Worm (Caenorhabditis elegans) whole organism, L1 larva: ENCODE measurements around the gene sra-35.
A peak's percentile ranks its signal among the peaks of the same experiment; 100 is the strongest.

ENCODE experiments used
- Y116A8C.19 ChIP-seq: sonication (generic microtip); optimal IDR thresholded peaks from 2 replicates; lab custom pipeline; 2016; ENCODE audit warnings: missing compliant biosample characterization, missing genetic modification characterization, borderline replicate concordance
- aha-1 ChIP-seq: fragments of 150-350 bp; optimal IDR thresholded peaks from 2 replicates; lab custom pipeline; 2014; ENCODE audit warnings: missing biosample characterization, missing genetic modification characterization
- alr-1 ChIP-seq: fragments of 200-800 bp; sonication (Bioruptor generic); optimal IDR thresholded peaks from 2 replicates; lab custom pipeline; 2018; ENCODE audit warnings: borderline replicate concordance, mild to moderate bottlenecking, missing genetic modification characterization, missing compliant biosample characterization
- ama-1 ChIP-seq: fragments of 150-350 bp; optimal IDR thresholded peaks from 2 replicates; lab custom pipeline; 2014
- blmp-1 ChIP-seq: fragments of 150-350 bp; optimal IDR thresholded peaks from 2 replicates; lab custom pipeline; 2014; ENCODE audit warnings: missing biosample characterization, missing genetic modification characterization
- ceh-63 ChIP-seq: fragments of 200-800 bp; sonication (Bioruptor generic); optimal IDR thresholded peaks from 2 replicates; lab custom pipeline; 2018; ENCODE audit warnings: mild to moderate bottlenecking, missing genetic modification characterization, missing compliant biosample characterization
- ceh-8 ChIP-seq: fragments of 200-800 bp; sonication (Bioruptor generic); optimal IDR thresholded peaks from 2 replicates; lab custom pipeline; 2018; ENCODE audit warnings: mild to moderate bottlenecking, missing genetic modification characterization, moderate library complexity, missing compliant biosample characterization
- ceh-82 ChIP-seq, 3 experiments: fragments of 150-350 bp in 1 of 3; sonication (generic microtip) in 2 of 3; optimal IDR thresholded peaks; 2 replicates each; lab custom pipeline; 2014 to 2017; ENCODE audit warnings: missing biosample characterization in 3 of 3, missing genetic modification characterization in 3 of 3
- ceh-88 ChIP-seq: fragments of 200-800 bp; sonication (Bioruptor generic); IDR thresholded peaks from 2 replicates; pipeline ENCODE4 v1.3.6; 2022; ENCODE audit warnings: missing genetic modification characterization, missing compliant biosample characterization
- ceh-90 ChIP-seq: sonication (generic microtip); optimal IDR thresholded peaks from 2 replicates; lab custom pipeline; 2016; ENCODE audit warnings: missing genetic modification characterization, missing compliant biosample characterization
- efl-1 ChIP-seq, 4 experiments: fragments of 150-350 bp; optimal IDR thresholded peaks in 3 of 4; peaks in 1 of 4; 1 replicate in 1 of 4; 2 replicates in 3 of 4; lab custom pipeline; 2014; ENCODE audit warnings: missing biosample characterization in 2 of 4, missing genetic modification characterization in 2 of 4, missing genetic modification reagents in 2 of 4
- efl-3 ChIP-seq: fragments of 200-800 bp; sonication (Bioruptor generic); optimal IDR thresholded peaks from 2 replicates; lab custom pipeline; 2018; ENCODE audit warnings: mild to moderate bottlenecking, missing genetic modification characterization, missing compliant biosample characterization
- egl-13 ChIP-seq: sonication (generic microtip); optimal IDR thresholded peaks from 2 replicates; lab custom pipeline; 2016; ENCODE audit warnings: missing genotype, missing genetic modification reagents, missing genetic modification characterization, missing compliant biosample characterization
- fkh-10 ChIP-seq: sonication (generic microtip); optimal IDR thresholded peaks from 2 replicates; lab custom pipeline; 2017; ENCODE audit warnings: missing biosample characterization, missing genetic modification reagents, missing genetic modification characterization
- fkh-4 ChIP-seq: sonication (generic microtip); optimal IDR thresholded peaks from 2 replicates; lab custom pipeline; 2016; ENCODE audit warnings: missing compliant biosample characterization, missing genetic modification characterization, borderline replicate concordance
- fkh-8 ChIP-seq: sonication (generic microtip); optimal IDR thresholded peaks from 2 replicates; lab custom pipeline; 2016; ENCODE audit warnings: mild to moderate bottlenecking, missing genetic modification characterization, missing compliant biosample characterization
- fos-1 ChIP-seq: fragments of 150-350 bp; optimal IDR thresholded peaks from 2 replicates; lab custom pipeline; 2014; ENCODE audit warnings: missing biosample characterization, missing genetic modification characterization
- grh-1 ChIP-seq: fragments of 200-800 bp; sonication (Bioruptor generic); IDR thresholded peaks from 2 replicates; pipeline ENCODE4 v1.3.6; 2022; ENCODE audit warnings: missing genetic modification reagents, missing genetic modification characterization, missing compliant biosample characterization
- hlh-17 ChIP-seq: fragments of 200-800 bp; sonication (Bioruptor generic); optimal IDR thresholded peaks from 2 replicates; lab custom pipeline; 2018; ENCODE audit warnings: missing genetic modification characterization, mild to moderate bottlenecking, missing compliant biosample characterization, moderate library complexity, borderline replicate concordance
- hpl-2 ChIP-seq: fragments of 150-350 bp; optimal IDR thresholded peaks from 2 replicates; lab custom pipeline; 2014; ENCODE audit warnings: missing biosample characterization, missing genetic modification reagents, missing genetic modification characterization
- isw-1 ChIP-seq: fragments of 200-800 bp; sonication (Bioruptor generic); IDR thresholded peaks from 2 replicates; pipeline ENCODE4 v1.3.6; 2022; ENCODE audit warnings: missing genetic modification characterization, missing compliant biosample characterization
- jun-1 ChIP-seq: fragments of 150-350 bp; optimal IDR thresholded peaks from 2 replicates; lab custom pipeline; 2014; ENCODE audit warnings: missing biosample characterization, missing genetic modification reagents, missing genetic modification characterization
- lin-14 ChIP-seq: fragments of 200-800 bp; sonication (Bioruptor generic); optimal IDR thresholded peaks from 2 replicates; lab custom pipeline; 2018; ENCODE audit warnings: mild to moderate bottlenecking, missing genetic modification characterization, moderate library complexity, missing compliant biosample characterization
- lin-35 ChIP-seq, 2 experiments: fragments of 150-350 bp; optimal IDR thresholded peaks; 2 replicates each; lab custom pipeline; 2014; ENCODE audit warnings: missing biosample characterization in 2 of 2, missing genetic modification characterization in 2 of 2, missing genetic modification reagents in 2 of 2
- lin-39 ChIP-seq: fragments of 150-350 bp; optimal IDR thresholded peaks from 2 replicates; lab custom pipeline; 2014; ENCODE audit warnings: missing biosample characterization, missing genetic modification reagents, missing genetic modification characterization
- lir-3 ChIP-seq: sonication (generic microtip); optimal IDR thresholded peaks from 2 replicates; lab custom pipeline; 2016; ENCODE audit warnings: mild to moderate bottlenecking, missing genetic modification characterization, moderate library complexity, missing compliant biosample characterization; ENCODE audit not compliant: poor library complexity
- lsy-2 ChIP-seq, 2 experiments: fragments of 150-350 bp; optimal IDR thresholded peaks; 2 replicates each; lab custom pipeline; 2014; ENCODE audit warnings: missing biosample characterization in 2 of 2, missing genetic modification characterization in 2 of 2
- mef-2 ChIP-seq: fragments of 150-350 bp; optimal IDR thresholded peaks from 2 replicates; lab custom pipeline; 2014; ENCODE audit warnings: missing biosample characterization, missing genetic modification characterization
- mep-1 ChIP-seq: fragments of 150-350 bp; optimal IDR thresholded peaks from 2 replicates; lab custom pipeline; 2014; ENCODE audit warnings: missing biosample characterization, missing genetic modification characterization
- nhr-12 ChIP-seq: sonication (generic microtip); optimal IDR thresholded peaks from 2 replicates; lab custom pipeline; 2017; ENCODE audit warnings: missing biosample characterization, missing genetic modification characterization
- nhr-19 ChIP-seq: fragments of 200-800 bp; sonication (Bioruptor generic); conservative IDR thresholded peaks from 2 replicates; pipeline ENCODE4 v1.3.6; 2022; ENCODE audit warnings: missing genetic modification characterization, missing compliant biosample characterization
- nhr-20 ChIP-seq: sonication (generic microtip); optimal IDR thresholded peaks from 2 replicates; lab custom pipeline; 2016; ENCODE audit warnings: mild to moderate bottlenecking, missing genetic modification characterization, missing compliant biosample characterization
- nhr-237 ChIP-seq: fragments of 150-350 bp; optimal IDR thresholded peaks from 2 replicates; lab custom pipeline; 2014; ENCODE audit warnings: missing biosample characterization, missing genetic modification characterization
- nhr-28 ChIP-seq: fragments of 150-350 bp; optimal IDR thresholded peaks from 2 replicates; lab custom pipeline; 2014; ENCODE audit warnings: missing biosample characterization, missing genetic modification characterization
- nhr-71 ChIP-seq: sonication (generic microtip); optimal IDR thresholded peaks from 2 replicates; lab custom pipeline; 2016; ENCODE audit warnings: mild to moderate bottlenecking, missing genetic modification characterization, moderate library complexity, missing compliant biosample characterization
- nhr-77 ChIP-seq: fragments of 150-350 bp; optimal IDR thresholded peaks from 2 replicates; lab custom pipeline; 2014; ENCODE audit warnings: missing biosample characterization, missing genetic modification characterization
- nhr-85 ChIP-seq: sonication (generic microtip); peaks from one replicate; lab custom pipeline; 2016; ENCODE audit warnings: missing genetic modification characterization, inconsistent platforms, missing compliant biosample characterization
- rnt-1 ChIP-seq: sonication (generic microtip); optimal IDR thresholded peaks from 2 replicates; lab custom pipeline; 2016; ENCODE audit warnings: mild to moderate bottlenecking, missing genetic modification characterization, moderate library complexity, missing compliant biosample characterization
- skn-1 ChIP-seq: fragments of 150-350 bp; optimal IDR thresholded peaks from 2 replicates; lab custom pipeline; 2014; ENCODE audit warnings: missing biosample characterization, missing genetic modification characterization
- snpc-4 ChIP-seq: fragments of 150-350 bp; optimal IDR thresholded peaks from 2 replicates; lab custom pipeline; 2014; ENCODE audit warnings: missing biosample characterization, missing genetic modification characterization
- sox-4 ChIP-seq: sonication (generic microtip); optimal IDR thresholded peaks from 2 replicates; lab custom pipeline; 2016; ENCODE audit warnings: missing genetic modification characterization, missing compliant biosample characterization
- sup-37 ChIP-seq: fragments of 200-800 bp; sonication (Bioruptor generic); optimal IDR thresholded peaks from 2 replicates; lab custom pipeline; 2018; ENCODE audit warnings: mild to moderate bottlenecking, missing genetic modification characterization, missing compliant biosample characterization
- swsn-7 ChIP-seq: sonication (generic microtip); optimal IDR thresholded peaks from 2 replicates; lab custom pipeline; 2016; ENCODE audit warnings: missing genetic modification characterization, missing compliant biosample characterization
- tbx-2 ChIP-seq: sonication (generic microtip); optimal IDR thresholded peaks from 2 replicates; lab custom pipeline; 2016; ENCODE audit warnings: missing genetic modification characterization, missing compliant biosample characterization
- tlp-1 ChIP-seq: fragments of 150-350 bp; optimal IDR thresholded peaks from 2 replicates; lab custom pipeline; 2014; ENCODE audit warnings: missing biosample characterization, missing genetic modification characterization
- unc-130 ChIP-seq: fragments of 150-350 bp; optimal IDR thresholded peaks from 2 replicates; lab custom pipeline; 2017; ENCODE audit warnings: missing biosample characterization, missing genetic modification characterization, inconsistent platforms
- unc-62 ChIP-seq: fragments of 150-350 bp; optimal IDR thresholded peaks from 2 replicates; lab custom pipeline; 2014; ENCODE audit warnings: missing biosample characterization, missing genetic modification reagents, missing genetic modification characterization
- unc-86 ChIP-seq: sonication (generic microtip); optimal IDR thresholded peaks from 2 replicates; lab custom pipeline; 2016; ENCODE audit warnings: missing genetic modification characterization, missing compliant biosample characterization
- unc-98 ChIP-seq: fragments of 200-800 bp; sonication (Bioruptor generic); IDR thresholded peaks from 2 replicates; pipeline ENCODE4 v1.3.6; 2022; ENCODE audit warnings: missing genetic modification characterization, missing compliant biosample characterization
- vab-15 ChIP-seq: sonication (generic microtip); optimal IDR thresholded peaks from 2 replicates; lab custom pipeline; 2017; ENCODE audit warnings: missing genotype, mild to moderate bottlenecking, missing genetic modification characterization, missing compliant biosample characterization
- xbp-1 ChIP-seq: sonication (generic microtip); optimal IDR thresholded peaks from 2 replicates; lab custom pipeline; 2016; ENCODE audit warnings: missing genetic modification characterization, missing compliant biosample characterization
- zip-4 ChIP-seq: fragments of 200-800 bp; sonication (Bioruptor generic); optimal IDR thresholded peaks from 2 replicates; lab custom pipeline; 2018; ENCODE audit warnings: mild to moderate bottlenecking, missing genetic modification characterization, moderate library complexity, missing compliant biosample characterization
- ztf-4 ChIP-seq: fragments of 150-350 bp; optimal IDR thresholded peaks from 2 replicates; lab custom pipeline; 2014; ENCODE audit warnings: missing biosample characterization, missing genetic modification characterization

Gene sra-35

DNA sequence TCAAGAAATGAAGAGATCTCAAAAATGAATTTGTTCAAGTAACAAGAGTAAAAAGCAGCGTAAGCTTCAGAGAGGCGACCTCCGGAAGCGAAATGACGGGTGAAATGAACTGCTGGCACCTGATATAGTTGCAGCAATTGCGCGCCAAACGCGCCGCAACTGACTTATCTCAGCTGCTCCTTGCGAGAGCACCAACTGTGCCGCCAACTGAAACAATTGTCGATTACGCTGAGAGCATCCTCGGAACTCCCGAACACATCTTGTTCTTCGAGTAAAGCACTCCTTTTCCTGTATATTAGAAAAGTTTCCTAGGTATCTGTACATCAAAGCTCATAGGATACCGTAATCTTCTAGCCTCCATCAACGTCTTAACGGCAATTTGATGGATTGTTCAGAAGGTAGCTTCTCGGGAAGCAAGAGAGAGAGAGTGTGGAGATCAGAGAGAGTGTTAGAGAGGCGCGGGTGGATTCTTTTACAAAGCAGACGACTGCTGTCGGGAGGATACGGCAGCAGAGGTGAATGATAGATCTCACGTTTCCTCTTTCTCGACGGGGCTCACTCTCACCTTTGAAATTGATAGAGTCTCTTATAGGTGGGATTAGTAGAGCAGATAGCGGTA lies 7.6 kb downstream of the sra-35 start:
- 0 out of 2 replicates have a peak, but pooled peaks have one; percentile 23 for TF ChIP-seq nhr-19 (GFP tag; lab: Robert Waterston, UW)
- TF ChIP-seq ceh-88 (GFP tag; lab: Robert Waterston, UW) = no peak
- no peak for TF ChIP-seq alr-1
- TF ChIP-seq ceh-8 = no peak
- TF ChIP-seq swsn-7 (tag; lab: Kevin White, UChicago) = no peak
- no peak for TF ChIP-seq hpl-2 (GFP tag; lab: Kevin White, UChicago)
- TF ChIP-seq xbp-1 = no peak
- TF ChIP-seq sup-37 = no peak
- TF ChIP-seq efl-1 (optimal IDR thresholded peaks at IDR 0.05; lab: Kevin White, UChicago) = no peak
- no peak for TF ChIP-seq efl-1 (GFP tag; optimal IDR thresholded peaks at IDR 0.05 in 1 of 2; lab: Kevin White, UChicago)
- TF ChIP-seq unc-98 (GFP tag; lab: Robert Waterston, UW) = no peak
- no peak for TF ChIP-seq unc-62 (GFP tag; lab: Kevin White, UChicago)
- no peak for TF ChIP-seq ceh-90 (tag; lab: Kevin White, UChicago)
- TF ChIP-seq lin-14 (GFP tag; lab: Kevin White, UChicago) = peak; percentile 77
- TF ChIP-seq ceh-82 (tag; optimal IDR thresholded peaks at IDR 0.05; lab: Kevin White, UChicago) = no peak
- TF ChIP-seq fkh-4 (tag; lab: Kevin White, UChicago) = no peak
- TF ChIP-seq efl-3 (GFP tag; lab: Kevin White, UChicago) = no peak
- TF ChIP-seq nhr-71 (tag; lab: Kevin White, UChicago) = peak; percentile 53
- no peak for TF ChIP-seq mep-1
- TF ChIP-seq ztf-4 (tag; lab: Kevin White, UChicago) = no peak
- TF ChIP-seq nhr-12 (tag; lab: Kevin White, UChicago) = no peak
- no peak for TF ChIP-seq ama-1 (lab: Kevin White, UChicago)
- TF ChIP-seq mef-2 (tag; lab: Kevin White, UChicago) = no peak
- TF ChIP-seq Y116A8C.19 (tag; lab: Kevin White, UChicago) = no peak
- no peak for TF ChIP-seq skn-1 (tag; lab: Kevin White, UChicago)
- no peak for TF ChIP-seq lin-35 (GFP tag; optimal IDR thresholded peaks at IDR 0.05; lab: Kevin White, UChicago)
- no peak for TF ChIP-seq nhr-77 (tag; lab: Kevin White, UChicago)
- no peak for TF ChIP-seq hlh-17 (GFP tag; lab: Kevin White, UChicago)
- TF ChIP-seq nhr-237 = no peak
- no peak for TF ChIP-seq zip-4 (GFP tag; lab: Kevin White, UChicago)
- TF ChIP-seq sox-4 (tag; lab: Kevin White, UChicago) = no peak
- peak in 1 of 2 experiments; percentile 25 for TF ChIP-seq lsy-2 (tag; optimal IDR thresholded peaks at IDR 0.05; lab: Kevin White, UChicago)
- no peak for TF ChIP-seq lin-39 (tag; lab: Kevin White, UChicago)
- TF ChIP-seq vab-15 (tag; lab: Kevin White, UChicago) = no peak
- no peak for TF ChIP-seq egl-13 (tag; lab: Kevin White, UChicago)
- TF ChIP-seq nhr-85 (tag; lab: Kevin White, UChicago) = no peak
- TF ChIP-seq nhr-28 (tag; lab: Kevin White, UChicago) = no peak
- no peak for TF ChIP-seq snpc-4 (tag; lab: Kevin White, UChicago)
- no peak for TF ChIP-seq fkh-8 (tag; lab: Kevin White, UChicago)
- no peak for TF ChIP-seq isw-1 (GFP tag; lab: Robert Waterston, UW)
- TF ChIP-seq tbx-2 (tag; lab: Kevin White, UChicago) = no peak
- TF ChIP-seq grh-1 (GFP tag; lab: Robert Waterston, UW) = no peak
- TF ChIP-seq aha-1 (tag; lab: Kevin White, UChicago) = no peak
- no peak for TF ChIP-seq blmp-1 (tag; lab: Kevin White, UChicago)
- no peak for TF ChIP-seq lir-3 (tag; lab: Kevin White, UChicago)
- TF ChIP-seq nhr-20 = peak; percentile 14
- no peak for TF ChIP-seq jun-1 (tag; lab: Kevin White, UChicago)
- TF ChIP-seq unc-86 (tag; lab: Kevin White, UChicago) = no peak
- TF ChIP-seq rnt-1 (tag; lab: Kevin White, UChicago) = peak; percentile 70
- no peak for TF ChIP-seq tlp-1 (tag; lab: Kevin White, UChicago)
- peak; percentile 16 for TF ChIP-seq unc-130 (tag; lab: Kevin White, UChicago)
- TF ChIP-seq fkh-10 (GFP tag; lab: Kevin White, UChicago) = no peak
- TF ChIP-seq ceh-63 (GFP tag; lab: Kevin White, UChicago) = no peak
- no peak for TF ChIP-seq fos-1 (tag; lab: Kevin White, UChicago)
